Fruit fly (Drosophila melanogaster) whole organism, wandering third instar larva: ENCODE results near the gene Osi12.

Experiments
- Abd-B ChIP-seq: fragments of >200 bp; optimal IDR thresholded peaks from 2 replicates; lab custom pipeline; 2017; ENCODE audit warnings: missing biosample characterization, missing genetic modification characterization
- Hnf4 ChIP-seq: fragments of 200-800 bp; sonication (Bioruptor generic); optimal IDR thresholded peaks from 2 replicates; lab custom pipeline; 2016; ENCODE audit warnings: missing biosample characterization, mild to moderate bottlenecking, missing genetic modification characterization
- Jra ChIP-seq: sonication (Bioruptor generic); optimal IDR thresholded peaks from 2 replicates; lab custom pipeline; 2016; ENCODE audit warnings: missing biosample characterization, missing genetic modification characterization
- OdsH ChIP-seq: fragments of 200-800 bp; sonication (Bioruptor generic); optimal IDR thresholded peaks from 2 replicates; lab custom pipeline; 2016; ENCODE audit warnings: missing biosample characterization, mild to moderate bottlenecking, missing genetic modification characterization
- br ChIP-seq: fragments of 200-800 bp; sonication (Bioruptor generic); optimal IDR thresholded peaks from 2 replicates; lab custom pipeline; 2016; ENCODE audit warnings: missing biosample characterization, missing genetic modification characterization
- dmrt93B ChIP-seq: fragments of 200-800 bp; sonication (Bioruptor generic); optimal IDR thresholded peaks from 2 replicates; lab custom pipeline; 2018; ENCODE audit warnings: missing biosample characterization, mild to moderate bottlenecking, missing genetic modification characterization
- foxo ChIP-seq, 2 experiments: fragments of 200-800 bp; sonication (Bioruptor generic); optimal IDR thresholded peaks; 2 replicates in 1 of 2; 3 replicates in 1 of 2; lab custom pipeline; 2016 to 2017; ENCODE audit warnings: missing biosample characterization in 2 of 2, missing genetic modification characterization in 2 of 2
- fru ChIP-seq: fragments of 200-800 bp; sonication (Bioruptor generic); optimal IDR thresholded peaks from 3 replicates; lab custom pipeline; 2016; ENCODE audit warnings: missing biosample characterization, mild to moderate bottlenecking, missing genetic modification characterization
- h ChIP-seq: fragments of 200-800 bp; sonication (Bioruptor generic); optimal IDR thresholded peaks from 3 replicates; lab custom pipeline; 2016; ENCODE audit warnings: missing biosample characterization, mild to moderate bottlenecking, missing genetic modification characterization
- lola ChIP-seq: fragments of >200 bp; optimal IDR thresholded peaks from 2 replicates; lab custom pipeline; 2017; ENCODE audit warnings: missing biosample characterization, missing genetic modification characterization
- pan ChIP-seq: fragments of >200 bp; optimal IDR thresholded peaks from 2 replicates; lab custom pipeline; 2017
- psq ChIP-seq: fragments of 200-800 bp; sonication (Bioruptor generic); optimal IDR thresholded peaks from 3 replicates; lab custom pipeline; 2017; ENCODE audit warnings: missing biosample characterization, mild to moderate bottlenecking, missing genetic modification characterization, moderate library complexity
- usp ChIP-seq: fragments of >200 bp; optimal IDR thresholded peaks from 2 replicates; lab custom pipeline; 2017; ENCODE audit warnings: missing biosample characterization, missing genetic modification characterization

dm6 chr3R:6265890-6266289, 12.4 kb upstream of the Osi12 start, which contains the start of gene Osi10b:
- TF ChIP-seq psq (GFP tag; lab: Kevin White, UChicago) (no peak), pan (lab: Kevin White, UChicago) (no peak), br (GFP tag; lab: Kevin White, UChicago) (no peak), usp (no peak), Jra (GFP tag; lab: Kevin White, UChicago) (no peak), h (no peak), lola (no peak), OdsH (GFP tag; lab: Kevin White, UChicago) (no peak), Abd-B (GFP tag; lab: Kevin White, UChicago) (no peak), fru (no peak), dmrt93B (GFP tag; lab: Kevin White, UChicago) (no peak), Hnf4 (GFP tag; lab: Kevin White, UChicago) (no peak), foxo (GFP tag; optimal IDR thresholded peaks at IDR 0.05; lab: Kevin White, UChicago) (no peak)
